Worm (Caenorhabditis elegans) whole organism, late embryonic: ENCODE results near the gene cuc-1.

Experiments used
- F13H6.1 ChIP-seq: sonication (generic microtip); optimal IDR thresholded peaks from 2 replicates; lab custom pipeline; 2016; ENCODE audit warnings: missing genetic modification characterization, missing compliant biosample characterization
- T23F11.4 ChIP-seq: fragments of 200-800 bp; sonication (Bioruptor generic); optimal IDR thresholded peaks from 2 replicates; lab custom pipeline; 2018; ENCODE audit warnings: mild to moderate bottlenecking, missing genetic modification characterization, missing compliant biosample characterization
- ceh-34 ChIP-seq: sonication (generic microtip); optimal IDR thresholded peaks from 2 replicates; lab custom pipeline; 2016; ENCODE audit warnings: mild to moderate bottlenecking, missing genetic modification characterization, missing compliant biosample characterization
- fkh-10 ChIP-seq: fragments of 150-350 bp; optimal IDR thresholded peaks from 2 replicates; lab custom pipeline; 2014; ENCODE audit warnings: missing biosample characterization, missing genetic modification reagents, missing genetic modification characterization
- nfya-1 ChIP-seq: sonication (generic microtip); optimal IDR thresholded peaks from 2 replicates; lab custom pipeline; 2017; ENCODE audit warnings: missing genetic modification characterization, mild to moderate bottlenecking, missing compliant biosample characterization, antibody characterized with exemption, moderate library complexity
- pha-4 ChIP-seq: fragments of 150-350 bp; optimal IDR thresholded peaks from 2 replicates; lab custom pipeline; 2018; ENCODE audit warnings: missing biosample characterization, missing genetic modification reagents, missing genetic modification characterization
- pros-1 ChIP-seq: fragments of 150-350 bp; optimal IDR thresholded peaks from 2 replicates; lab custom pipeline; 2014; ENCODE audit warnings: missing biosample characterization, missing genetic modification reagents, missing genetic modification characterization
- ttx-3 ChIP-seq: sonication (generic microtip); optimal IDR thresholded peaks from 2 replicates; lab custom pipeline; 2016; ENCODE audit warnings: missing genetic modification reagents, missing genetic modification characterization, missing compliant biosample characterization
- unc-86 ChIP-seq: sonication (generic microtip); optimal IDR thresholded peaks from 2 replicates; lab custom pipeline; 2016; ENCODE audit warnings: missing genetic modification characterization, missing compliant biosample characterization

DNA sequence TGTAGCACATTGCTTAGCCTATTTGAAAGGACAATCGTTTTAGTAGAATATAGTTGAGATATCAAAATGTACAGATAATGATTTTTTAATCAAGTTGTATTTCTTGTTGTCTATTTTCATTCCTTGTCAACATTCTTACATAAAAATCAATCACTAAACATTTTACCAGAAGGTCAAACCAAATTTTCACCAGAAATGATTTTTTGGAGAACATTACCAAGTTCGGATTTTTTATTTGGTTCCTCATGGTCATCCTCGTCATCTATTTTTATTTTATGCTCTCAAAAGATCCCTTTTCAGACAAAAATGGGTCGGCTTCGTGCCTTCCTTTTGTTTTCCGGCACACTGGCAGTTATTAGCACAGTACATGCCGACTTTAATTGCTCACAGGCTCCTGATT is 12.7 kb upstream of the cuc-1 start, which contains the start of gene tyr-1:
- TF ChIP-seq fkh-10 = no peak
- no peak for TF ChIP-seq F13H6.1 (tag; lab: Kevin White, UChicago)
- no peak for TF ChIP-seq pros-1
- TF ChIP-seq T23F11.4 = no peak
- TF ChIP-seq ceh-34 (tag; lab: Kevin White, UChicago) = no peak
- TF ChIP-seq nfya-1 (tag; lab: Kevin White, UChicago) = no peak
- TF ChIP-seq ttx-3 = no peak
- TF ChIP-seq unc-86 (tag; lab: Kevin White, UChicago) = no peak
- TF ChIP-seq pha-4 (tag; lab: Kevin White, UChicago) = no peak
